Fruit fly (Drosophila melanogaster): ENCODE measurements around the gene dgt6.

Gene dgt6

DNA sequence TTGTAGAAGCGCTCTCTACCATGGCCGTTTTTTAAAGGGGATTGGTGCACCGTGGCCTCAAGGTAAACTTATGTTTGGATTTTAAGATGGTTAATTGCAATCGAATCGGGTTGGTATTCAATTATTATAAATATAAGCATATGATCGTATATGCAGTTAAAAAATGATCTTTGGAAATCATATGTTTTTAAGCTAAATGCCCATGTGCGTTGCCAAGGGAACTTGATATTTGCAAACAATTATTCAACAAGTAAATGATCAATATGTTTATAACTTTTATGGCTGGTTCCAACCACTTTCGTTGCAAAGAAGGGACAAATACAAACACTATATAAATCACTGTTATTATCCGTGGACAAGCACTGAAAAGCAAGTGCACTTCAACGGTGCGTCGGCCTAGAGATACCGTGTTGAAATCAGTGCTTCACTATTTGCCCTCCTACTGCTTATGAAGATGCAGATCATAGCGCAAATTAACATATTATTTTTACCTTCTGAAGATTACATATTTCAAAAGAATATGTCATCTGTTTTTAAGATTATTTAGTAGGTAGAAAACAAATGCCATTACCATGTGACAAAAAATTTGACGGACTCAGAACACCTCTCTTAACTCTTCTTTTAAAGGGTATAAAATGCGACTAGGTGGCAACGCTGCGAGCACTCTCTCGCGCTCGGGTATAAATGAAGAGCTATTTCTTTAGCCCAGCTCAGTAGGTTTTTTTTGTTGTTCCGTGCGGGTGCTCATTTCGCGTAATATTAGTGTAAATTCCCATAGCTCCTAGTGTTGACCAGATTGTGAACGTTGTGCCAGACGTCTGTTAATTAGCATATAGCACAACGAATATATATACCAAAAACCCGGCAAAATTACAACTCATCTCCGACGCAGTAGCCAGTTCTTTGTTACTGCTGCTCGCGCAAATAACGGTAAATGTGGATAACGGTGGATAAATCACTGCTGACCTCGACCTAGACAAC, 26.9 kb upstream of the dgt6 start, which contains the start of gene rdog (continued):
- TF ChIP-seq Ets96B (tag; optimal IDR thresholded peaks at IDR 0.05) = peak; percentile 52
- TF ChIP-seq achi (GFP tag; optimal IDR thresholded peaks at IDR 0.05) = peak; percentile 82
- peak in 1 of 2 experiments; percentile 85 for TF ChIP-seq ss (GFP tag; optimal IDR thresholded peaks at IDR 0.05)
- peak; percentile 83 for TF ChIP-seq OdsH (GFP tag; optimal IDR thresholded peaks at IDR 0.05)
- TF ChIP-seq Hr4 (GFP tag; optimal IDR thresholded peaks at IDR 0.05) = peak; percentile 88
- TF ChIP-seq net (GFP tag; optimal IDR thresholded peaks at IDR 0.05) = peak; percentile 78
- TF ChIP-seq pdm3 (GFP tag; optimal IDR thresholded peaks at IDR 0.05) = peak; percentile 85
- peak; percentile 88 for TF ChIP-seq acj6 (GFP tag; optimal IDR thresholded peaks at IDR 0.05)
- peak; percentile 78 for TF ChIP-seq CG34406 (GFP tag; optimal IDR thresholded peaks at IDR 0.05)
- TF ChIP-seq CG8319 (GFP tag; optimal IDR thresholded peaks at IDR 0.05) = peak; percentile 86
- peak; percentile 78 for TF ChIP-seq Ets21C (GFP tag; optimal IDR thresholded peaks at IDR 0.05)
- no peak for TF ChIP-seq CG11294 (GFP tag; IDR thresholded peaks at IDR 0.05)
- peak; percentile 37 to 89 for TF ChIP-seq salr (GFP tag; optimal IDR thresholded peaks at IDR 0.05)
- peak; percentile 50 for TF ChIP-seq CG7368 (GFP tag; optimal IDR thresholded peaks at IDR 0.05)
- TF ChIP-seq Hr38 (GFP tag; optimal IDR thresholded peaks at IDR 0.05) = no peak
- no peak for TF ChIP-seq fd85E (GFP tag; optimal IDR thresholded peaks at IDR 0.05)
- no peak for TF ChIP-seq CG4318 (GFP tag; optimal IDR thresholded peaks at IDR 0.05)
- TF ChIP-seq dsx (GFP tag; optimal IDR thresholded peaks at IDR 0.05; ENCODE audit: poor library complexity, severe bottlenecking) = peak; percentile 61
- TF ChIP-seq Blimp-1 (GFP tag; optimal IDR thresholded peaks at IDR 0.05) = peak; percentile 64
- TF ChIP-seq Hr39 (GFP tag; optimal IDR thresholded peaks at IDR 0.05) = peak; percentile 89
- peak; percentile 88 for TF ChIP-seq CG31627 (GFP tag; optimal IDR thresholded peaks at IDR 0.05)
- peak; percentile 81 for TF ChIP-seq CG8632 (GFP tag; optimal IDR thresholded peaks at IDR 0.05)
- TF ChIP-seq fd59A (GFP tag; optimal IDR thresholded peaks at IDR 0.05) = peak; percentile 70
- TF ChIP-seq cyc (GFP tag; optimal IDR thresholded peaks at IDR 0.05) = peak; percentile 86
- TF ChIP-seq CG3032 (tag; optimal IDR thresholded peaks at IDR 0.05) = peak; percentile 59
- peak; percentile 41 for TF ChIP-seq Lpt (GFP tag; optimal IDR thresholded peaks at IDR 0.05)
- peak; percentile 81 for TF ChIP-seq CG6808 (GFP tag; optimal IDR thresholded peaks at IDR 0.05)
- peak; percentile 85 for TF ChIP-seq CG10631 (GFP tag; optimal IDR thresholded peaks at IDR 0.05)
- TF ChIP-seq topi (GFP tag; optimal IDR thresholded peaks at IDR 0.05) = peak; percentile 77
- no peak for TF ChIP-seq CG6163 (GFP tag; IDR thresholded peaks at IDR 0.05)
- peak; percentile 82 for TF ChIP-seq CG1621 (tag; optimal IDR thresholded peaks at IDR 0.05)

DNA sequence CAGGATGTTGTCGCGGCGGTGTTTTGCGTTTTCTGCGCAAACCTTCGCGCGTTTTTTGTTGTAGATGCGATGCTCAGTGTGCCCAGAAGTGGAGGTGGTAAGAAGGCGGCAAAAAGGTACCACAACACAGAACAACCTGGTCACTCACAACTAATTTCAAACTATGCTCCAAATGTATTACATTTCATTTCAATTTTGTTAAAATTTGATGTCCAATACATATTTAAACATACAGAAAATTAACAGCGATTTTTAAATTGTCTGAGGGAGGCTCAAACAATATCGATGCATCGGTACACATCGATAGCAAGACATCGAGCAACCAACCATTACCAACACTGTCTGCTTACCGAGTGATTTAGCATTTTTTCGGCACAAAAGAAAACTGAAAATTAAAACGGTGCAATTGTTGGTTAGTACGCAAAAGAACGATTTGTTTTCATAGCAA, 22.4 kb upstream of the dgt6 start, which contains the start of the genes Slbp and Rpn2:
Gene Slbp, minus strand, starts transcription at position 70 of the 448 bp plus-strand sequence.
Gene Rpn2, plus strand, starts transcription at position 328 of the 448 bp plus-strand sequence.
- TF ChIP-seq fkh (GFP tag; optimal IDR thresholded peaks at IDR 0.05) = peak; percentile 22
- TF ChIP-seq cyc (GFP tag; optimal IDR thresholded peaks at IDR 0.05) = peak; percentile 37
- TF ChIP-seq CG4318 (GFP tag; optimal IDR thresholded peaks at IDR 0.05) = no peak
- TF ChIP-seq CG7368 (GFP tag; optimal IDR thresholded peaks at IDR 0.05) = no peak
- no peak for TF ChIP-seq CG11294 (GFP tag; IDR thresholded peaks at IDR 0.05)
- TF ChIP-seq lz (GFP tag; optimal IDR thresholded peaks at IDR 0.05) = peak; percentile 49
- TF ChIP-seq CG15336 (GFP tag; IDR thresholded peaks at IDR 0.05) = no peak
- TF ChIP-seq achi (GFP tag; optimal IDR thresholded peaks at IDR 0.05) = peak; percentile 19
- peak; percentile 81 for TF ChIP-seq Sox14 (GFP tag; optimal IDR thresholded peaks at IDR 0.05)
- no peak for TF ChIP-seq CG10631 (GFP tag; optimal IDR thresholded peaks at IDR 0.05)
- no peak for TF ChIP-seq net (GFP tag; optimal IDR thresholded peaks at IDR 0.05)
- TF ChIP-seq fd59A (GFP tag; optimal IDR thresholded peaks at IDR 0.05) = no peak
- peak; percentile 64 for TF ChIP-seq esn (GFP tag; optimal IDR thresholded peaks at IDR 0.05)
- TF ChIP-seq CG1621 (tag; optimal IDR thresholded peaks at IDR 0.05) = peak; percentile 1
- no peak for TF ChIP-seq Blimp-1 (GFP tag; optimal IDR thresholded peaks at IDR 0.05)
- TF ChIP-seq Eip93F (GFP tag; optimal IDR thresholded peaks at IDR 0.05) = no peak
- TF ChIP-seq spab (GFP tag; optimal IDR thresholded peaks at IDR 0.05) = no peak
- TF ChIP-seq Lpt (GFP tag; optimal IDR thresholded peaks at IDR 0.05) = no peak
- no peak for TF ChIP-seq CG8119 (GFP tag; IDR thresholded peaks at IDR 0.05)
- no peak for TF ChIP-seq CG16779 (tag; optimal IDR thresholded peaks at IDR 0.05)
- TF ChIP-seq acj6 (GFP tag; optimal IDR thresholded peaks at IDR 0.05) = no peak
- TF ChIP-seq Hr38 (GFP tag; optimal IDR thresholded peaks at IDR 0.05) = no peak
- TF ChIP-seq Ets21C (GFP tag; optimal IDR thresholded peaks at IDR 0.05) = no peak
- TF ChIP-seq topi (GFP tag; optimal IDR thresholded peaks at IDR 0.05) = peak; percentile 21
- no peak for TF ChIP-seq CG34406 (GFP tag; optimal IDR thresholded peaks at IDR 0.05)
- no peak for TF ChIP-seq Sox15 (GFP tag; optimal IDR thresholded peaks at IDR 0.05)
- TF ChIP-seq CG8319 (GFP tag; optimal IDR thresholded peaks at IDR 0.05) = no peak
- TF ChIP-seq CG11902 (GFP tag; optimal IDR thresholded peaks at IDR 0.05) = peak; percentile 17
- TF ChIP-seq ss (GFP tag; optimal IDR thresholded peaks at IDR 0.05) = peak in 1 of 2 experiments; percentile 13
- no peak for TF ChIP-seq Smox (GFP tag; optimal IDR thresholded peaks at IDR 0.05)
- TF ChIP-seq CG11762 (GFP tag; optimal IDR thresholded peaks at IDR 0.05; ENCODE audit: insufficient read depth) = no peak
- peak; percentile 15 for TF ChIP-seq Hr39 (GFP tag; optimal IDR thresholded peaks at IDR 0.05)
- TF ChIP-seq CG31627 (GFP tag; optimal IDR thresholded peaks at IDR 0.05) = peak; percentile 13

Measured in whole organism, prepupa.